Fruit fly (Drosophila melanogaster) whole organism, embryonic: Measurements from ENCODE around the gene CG10638.

Experiments used
- Bdp1 ChIP-seq: fragments of 200-800 bp; sonication (Bioruptor generic); optimal IDR thresholded peaks from 3 replicates; lab custom pipeline; 2016; ENCODE audit warnings: missing biosample characterization, missing genetic modification characterization
- CG10431 ChIP-seq: fragments of 200-800 bp; sonication (Bioruptor generic); optimal IDR thresholded peaks from 3 replicates; lab custom pipeline; 2018; ENCODE audit warnings: missing biosample characterization, mild to moderate bottlenecking, missing genetic modification characterization
- CG10565 ChIP-seq: fragments of 200-800 bp; sonication (Bioruptor generic); optimal IDR thresholded peaks from 3 replicates; lab custom pipeline; 2016; ENCODE audit warnings: missing biosample characterization, mild to moderate bottlenecking, missing genetic modification characterization
- CG11085 ChIP-seq: fragments of 200-800 bp; sonication (Bioruptor generic); IDR thresholded peaks from 2 replicates; pipeline ENCODE4 v1.3.6; 2022; ENCODE audit warnings: missing biosample characterization, missing genetic modification characterization
- CG11695 ChIP-seq: fragments of 200-800 bp; sonication (Bioruptor generic); IDR thresholded peaks from 3 replicates; pipeline ENCODE4 v1.3.6; 2022; ENCODE audit warnings: missing biosample characterization, missing genetic modification characterization
- CG12071 ChIP-seq: fragments of 200-800 bp; sonication (Bioruptor generic); optimal IDR thresholded peaks from 3 replicates; lab custom pipeline; 2018; ENCODE audit warnings: missing biosample characterization, mild to moderate bottlenecking, missing genetic modification characterization
- CG12104 ChIP-seq: fragments of 200-800 bp; sonication (Bioruptor generic); optimal IDR thresholded peaks from 3 replicates; lab custom pipeline; 2016; ENCODE audit warnings: missing biosample characterization, missing genetic modification characterization
- CG15073 ChIP-seq: fragments of 200-800 bp; sonication (Bioruptor generic); optimal IDR thresholded peaks from 2 replicates; lab custom pipeline; 2016; ENCODE audit warnings: missing biosample characterization, missing genetic modification characterization
- CG16779 ChIP-seq: fragments of 200-800 bp; sonication (Bioruptor generic); IDR thresholded peaks from 2 replicates; pipeline ENCODE4 v1.3.6; 2022; ENCODE audit warnings: missing biosample characterization, missing genetic modification characterization
- CG16815 ChIP-seq: fragments of 200-800 bp; sonication (Bioruptor generic); optimal IDR thresholded peaks from 3 replicates; lab custom pipeline; 2017; ENCODE audit warnings: missing biosample characterization, mild to moderate bottlenecking, missing genetic modification characterization
- CG17359 ChIP-seq: fragments of 200-800 bp; sonication (Bioruptor generic); optimal IDR thresholded peaks from 3 replicates; lab custom pipeline; 2018; ENCODE audit warnings: missing biosample characterization, mild to moderate bottlenecking, missing genetic modification characterization, moderate library complexity
- CG18476 ChIP-seq: fragments of 200-800 bp; sonication (Bioruptor generic); optimal IDR thresholded peaks from 2 replicates; lab custom pipeline; 2016; ENCODE audit warnings: missing biosample characterization, mild to moderate bottlenecking, missing genetic modification characterization
- CG30431 ChIP-seq: fragments of 200-800 bp; sonication (Bioruptor generic); optimal IDR thresholded peaks from 2 replicates; lab custom pipeline; 2017; ENCODE audit warnings: missing biosample characterization, missing genetic modification characterization
- CG4730 ChIP-seq: fragments of 200-800 bp; sonication (Bioruptor generic); IDR thresholded peaks from 2 replicates; pipeline ENCODE4 v1.3.6; 2022; ENCODE audit warnings: missing biosample characterization, missing genetic modification characterization
- CG7372 ChIP-seq: fragments of 200-800 bp; sonication (Bioruptor generic); IDR thresholded peaks from 2 replicates; pipeline ENCODE4 v1.3.6; 2022; ENCODE audit warnings: missing biosample characterization, missing genetic modification characterization
- CG9876 ChIP-seq: fragments of 200-800 bp; sonication (Bioruptor generic); optimal IDR thresholded peaks from 2 replicates; lab custom pipeline; 2016; ENCODE audit warnings: missing biosample characterization, missing genetic modification characterization
- Camta ChIP-seq: fragments of 200-800 bp; sonication (Bioruptor generic); optimal IDR thresholded peaks from 2 replicates; lab custom pipeline; 2016; ENCODE audit warnings: missing biosample characterization, missing genetic modification characterization
- Dbx ChIP-seq: fragments of 200-800 bp; sonication (Bioruptor generic); IDR thresholded peaks from 3 replicates; pipeline ENCODE4 v1.3.6; 2022; ENCODE audit warnings: missing biosample characterization, missing genetic modification characterization
- Dp ChIP-seq: fragments of 200-800 bp; sonication (Bioruptor generic); optimal IDR thresholded peaks from 2 replicates; lab custom pipeline; 2018; ENCODE audit warnings: missing biosample characterization, mild to moderate bottlenecking, missing genetic modification characterization, moderate library complexity
- Fer3 ChIP-seq: fragments of 200-800 bp; sonication (Bioruptor generic); optimal IDR thresholded peaks from 2 replicates; lab custom pipeline; 2018; ENCODE audit warnings: missing biosample characterization, mild to moderate bottlenecking, missing genetic modification characterization, moderate library complexity
- H2.0 ChIP-seq: fragments of 200-800 bp; sonication (Bioruptor generic); IDR thresholded peaks from 2 replicates; pipeline ENCODE4 v1.3.6; 2022; ENCODE audit warnings: missing biosample characterization, missing genetic modification characterization
- Hey ChIP-seq: fragments of 200-800 bp; sonication (Bioruptor generic); optimal IDR thresholded peaks from 3 replicates; lab custom pipeline; 2018; ENCODE audit warnings: missing biosample characterization, mild to moderate bottlenecking, missing genetic modification characterization
- Hsf ChIP-seq: fragments of 200-800 bp; sonication (Bioruptor generic); optimal IDR thresholded peaks from 3 replicates; lab custom pipeline; 2016; ENCODE audit warnings: missing biosample characterization, missing genetic modification characterization
- Max ChIP-seq: fragments of 200-800 bp; sonication (Bioruptor generic); optimal IDR thresholded peaks from 2 replicates; lab custom pipeline; 2016; ENCODE audit warnings: missing biosample characterization, mild to moderate bottlenecking, missing genetic modification characterization
- NK7.1 ChIP-seq: fragments of 200-800 bp; sonication (Bioruptor generic); optimal IDR thresholded peaks from 3 replicates; lab custom pipeline; 2016; ENCODE audit warnings: missing biosample characterization, missing genetic modification characterization
- Opbp ChIP-seq: fragments of 200-800 bp; sonication (Bioruptor generic); IDR thresholded peaks from 3 replicates; pipeline ENCODE4 v1.3.6; 2022; ENCODE audit warnings: missing biosample characterization, missing genetic modification characterization; ENCODE audit not compliant: partially characterized antibody
- Taf1 ChIP-seq: fragments of 200-800 bp; sonication (Bioruptor generic); IDR thresholded peaks from 2 replicates; pipeline ENCODE4 v1.3.6; 2022; ENCODE audit warnings: missing biosample characterization, missing genetic modification characterization
- Tbp ChIP-seq: fragments of >200 bp; optimal IDR thresholded peaks from 2 replicates; lab custom pipeline; 2018; ENCODE audit warnings: missing biosample characterization, missing genetic modification characterization
- Xbp1 ChIP-seq: fragments of 200-800 bp; sonication (Bioruptor generic); optimal IDR thresholded peaks from 3 replicates; lab custom pipeline; 2016; ENCODE audit warnings: missing biosample characterization, mild to moderate bottlenecking, missing genetic modification characterization
- Xrp1 ChIP-seq: fragments of 200-800 bp; sonication (Bioruptor generic); IDR thresholded peaks from 2 replicates; pipeline ENCODE4 v1.3.6; 2022; ENCODE audit warnings: missing biosample characterization, missing genetic modification characterization
- ab ChIP-seq: fragments of 200-800 bp; sonication (Bioruptor generic); optimal IDR thresholded peaks from 2 replicates; lab custom pipeline; 2016; ENCODE audit warnings: missing biosample characterization, missing genetic modification characterization
- br ChIP-seq: fragments of >200 bp; optimal IDR thresholded peaks from 2 replicates; lab custom pipeline; 2017
- cas ChIP-seq: fragments of 200-800 bp; sonication (Bioruptor generic); IDR thresholded peaks from 2 replicates; pipeline ENCODE4 v1.3.6; 2022; ENCODE audit warnings: missing biosample characterization, missing genetic modification characterization
- cg ChIP-seq: fragments of 200-800 bp; sonication (Bioruptor generic); optimal IDR thresholded peaks from 3 replicates; lab custom pipeline; 2019; ENCODE audit warnings: missing biosample characterization, mild to moderate bottlenecking, missing genetic modification characterization, moderate library complexity
- chinmo ChIP-seq: fragments of 200-800 bp; sonication (Bioruptor generic); IDR thresholded peaks from 4 replicates; pipeline ENCODE4 v1.3.6; 2022; ENCODE audit warnings: missing biosample characterization, missing genetic modification characterization; ENCODE audit not compliant: partially characterized antibody
- dysf ChIP-seq: fragments of 200-800 bp; sonication (Bioruptor generic); IDR thresholded peaks from 3 replicates; pipeline ENCODE4 v1.3.6; 2022; ENCODE audit warnings: missing biosample characterization, missing genetic modification characterization
- ewg ChIP-seq: fragments of 200-800 bp; sonication (Bioruptor generic); optimal IDR thresholded peaks from 3 replicates; lab custom pipeline; 2017; ENCODE audit warnings: mild to moderate bottlenecking, missing biosample characterization, missing genetic modification reagents, missing genetic modification characterization
- eyg ChIP-seq: fragments of 200-800 bp; sonication (Bioruptor generic); optimal IDR thresholded peaks from 3 replicates; lab custom pipeline; 2016; ENCODE audit warnings: missing biosample characterization, missing genetic modification characterization
- gce ChIP-seq: fragments of 200-800 bp; sonication (Bioruptor generic); IDR thresholded peaks from 3 replicates; pipeline ENCODE4 v1.3.6; 2022; ENCODE audit warnings: missing biosample characterization, missing genetic modification characterization
- ham ChIP-seq: fragments of 200-800 bp; sonication (Bioruptor generic); IDR thresholded peaks from 2 replicates; pipeline ENCODE4 v1.3.6; 2022; ENCODE audit warnings: missing biosample characterization, missing genetic modification characterization
- ken ChIP-seq: fragments of 200-800 bp; sonication (Bioruptor generic); IDR thresholded peaks from 3 replicates; pipeline ENCODE4 v1.3.6; 2022; ENCODE audit warnings: missing biosample characterization, missing genetic modification characterization
- kni ChIP-seq: fragments of 200-800 bp; sonication (Bioruptor generic); optimal IDR thresholded peaks from 3 replicates; lab custom pipeline; 2017; ENCODE audit warnings: mild to moderate bottlenecking, missing biosample characterization, missing genetic modification reagents, missing genetic modification characterization
- lab ChIP-seq: fragments of 200-800 bp; sonication (Bioruptor generic); optimal IDR thresholded peaks from 3 replicates; lab custom pipeline; 2017; ENCODE audit warnings: missing biosample characterization, missing genetic modification characterization, mild to moderate bottlenecking, moderate library complexity, missing genetic modification reagents
- mam ChIP-seq: fragments of 200-800 bp; sonication (Bioruptor generic); optimal IDR thresholded peaks from 3 replicates; lab custom pipeline; 2016; ENCODE audit warnings: missing biosample characterization, missing genetic modification characterization
- nerfin-2 ChIP-seq: fragments of 200-800 bp; sonication (Bioruptor generic); IDR thresholded peaks from 2 replicates; pipeline ENCODE4 v1.3.6; 2022; ENCODE audit warnings: missing biosample characterization, missing genetic modification characterization; ENCODE audit not compliant: partially characterized antibody
- otp ChIP-seq: fragments of 200-800 bp; sonication (Bioruptor generic); IDR thresholded peaks from 3 replicates; pipeline ENCODE4, ENCODE4 v1.3.6; 2022; ENCODE audit warnings: missing biosample characterization, missing genetic modification characterization
- p53 ChIP-seq: fragments of 200-800 bp; sonication (Bioruptor generic); optimal IDR thresholded peaks from 2 replicates; lab custom pipeline; 2016; ENCODE audit warnings: missing biosample characterization, missing genetic modification characterization
- sc ChIP-seq, 3 experiments: fragments of >200 bp in 2 of 3; fragments of 200-800 bp in 1 of 3; sonication (Bioruptor generic) in 1 of 3; optimal IDR thresholded peaks; 2 replicates in 2 of 3; 3 replicates in 1 of 3; lab custom pipeline; 2017; ENCODE audit warnings: mild to moderate bottlenecking in 1 of 3, missing biosample characterization in 1 of 3, missing genetic modification characterization in 1 of 3, missing genetic modification reagents in 1 of 3
- seq ChIP-seq: fragments of 200-800 bp; sonication (Bioruptor generic); IDR thresholded peaks from 2 replicates; pipeline ENCODE4 v1.3.6; 2022; ENCODE audit warnings: missing biosample characterization, missing genetic modification characterization
- wek ChIP-seq: fragments of 200-800 bp; sonication (Bioruptor generic); optimal IDR thresholded peaks from 3 replicates; lab custom pipeline; 2018; ENCODE audit warnings: missing biosample characterization, mild to moderate bottlenecking, missing genetic modification characterization, moderate library complexity

CG10638 gene

dm6 chr3L:12456916-12457662 lies 44.0 kb downstream of the CG10638 start (continued):
- TF ChIP-seq Xrp1 (GFP tag; lab: Robert Waterston, UW): peak; percentile 81
- no peak for TF ChIP-seq ham (GFP tag; lab: Robert Waterston, UW)
- no peak for TF ChIP-seq cg (GFP tag; lab: Kevin White, UChicago)
- TF ChIP-seq Xbp1 (GFP tag; lab: Kevin White, UChicago): peak; percentile 79
- peak; percentile 77; the same call in 2 of the 3 replicates for TF ChIP-seq CG11695 (GFP tag; lab: Robert Waterston, UW)
- TF ChIP-seq ken (GFP tag; lab: Robert Waterston, UW): no peak
- TF ChIP-seq CG9876 (GFP tag; lab: Kevin White, UChicago): no peak
- no peak for TF ChIP-seq Opbp (GFP tag; lab: Robert Waterston, UW)
- TF ChIP-seq ewg (GFP tag; lab: Kevin White, UChicago): peak; percentile 64
- TF ChIP-seq CG10431 (GFP tag; lab: Kevin White, UChicago): peak; percentile 52
- TF ChIP-seq otp (GFP tag; lab: Robert Waterston, UW): 0 out of 3 replicates have a peak, but pooled peaks have one; percentile 37
- no peak for TF ChIP-seq seq (GFP tag; lab: Robert Waterston, UW)
- peak; percentile 16 for TF ChIP-seq mam (GFP tag; lab: Kevin White, UChicago)
- no peak for TF ChIP-seq Taf1 (GFP tag; lab: Robert Waterston, UW)
- peak; percentile 72 for TF ChIP-seq Hsf
- TF ChIP-seq CG16779 (GFP tag; lab: Robert Waterston, UW): no peak
- TF ChIP-seq CG17359 (tag; lab: Kevin White, UChicago): peak; percentile 82
- peak; percentile 11 for TF ChIP-seq CG10565 (GFP tag; lab: Kevin White, UChicago)
- peak; percentile 83 for TF ChIP-seq CG16815 (GFP tag; lab: Kevin White, UChicago)
- peak; percentile 26 for TF ChIP-seq Bdp1 (GFP tag; lab: Kevin White, UChicago)
- no peak for TF ChIP-seq br
- TF ChIP-seq dysf (GFP tag; lab: Robert Waterston, UW): peak; percentile 73
- peak; percentile 32; the same call in 1 of the 2 replicates for TF ChIP-seq CG4730 (GFP tag; lab: Robert Waterston, UW)
- no peak for TF ChIP-seq CG7372 (GFP tag; lab: Robert Waterston, UW)
- TF ChIP-seq Camta: peak; percentile 69
- TF ChIP-seq CG12104 (GFP tag; lab: Kevin White, UChicago): peak; percentile 72
- TF ChIP-seq Fer3: peak; percentile 58
- TF ChIP-seq Dbx (GFP tag; lab: Robert Waterston, UW): no peak
- no peak for TF ChIP-seq cas (GFP tag; lab: Robert Waterston, UW)
- peak; percentile 70 for TF ChIP-seq Max (GFP tag; lab: Kevin White, UChicago)
- no peak for TF ChIP-seq Tbp (GFP tag; lab: Kevin White, UChicago)
- TF ChIP-seq CG12071 (GFP tag; lab: Kevin White, UChicago): no peak
- no peak for TF ChIP-seq chinmo
- TF ChIP-seq CG30431 (GFP tag; lab: Kevin White, UChicago): peak; percentile 56
- TF ChIP-seq kni (GFP tag; lab: Kevin White, UChicago): peak; percentile 12
- TF ChIP-seq Hey (tag; lab: Kevin White, UChicago): no peak
- peak; percentile 48 for TF ChIP-seq lab
- peak; percentile 7 for TF ChIP-seq NK7.1 (GFP tag; lab: Kevin White, UChicago)
- TF ChIP-seq Dp (GFP tag; lab: Kevin White, UChicago): no peak
- no peak for TF ChIP-seq CG15073 (GFP tag; lab: Kevin White, UChicago)
- no peak for TF ChIP-seq CG11085 (GFP tag; lab: Robert Waterston, UW)
- TF ChIP-seq sc (optimal IDR thresholded peaks at IDR 0.05; lab: Kevin White, UChicago): no peak
- TF ChIP-seq sc (GFP tag; optimal IDR thresholded peaks at IDR 0.05; lab: Kevin White, UChicago): peak; percentile 87
- TF ChIP-seq eyg: peak; percentile 37
- TF ChIP-seq nerfin-2 (GFP tag; lab: Robert Waterston, UW): no peak
- no peak; the same call in 1 of the 2 replicates for TF ChIP-seq H2.0
- no peak for TF ChIP-seq gce (GFP tag; lab: Robert Waterston, UW)
- TF ChIP-seq p53: no peak
- TF ChIP-seq ab (GFP tag; lab: Kevin White, UChicago): no peak
- peak; percentile 75 for TF ChIP-seq CG18476 (GFP tag; lab: Kevin White, UChicago)
- no peak for TF ChIP-seq wek (GFP tag; lab: Kevin White, UChicago)
